Fruit fly (Drosophila melanogaster) whole organism, embryonic: ENCODE results near the gene Lamtor1.

ENCODE experiments used
- Blimp-1 ChIP-seq: fragments of 200-800 bp; sonication (Bioruptor generic); optimal IDR thresholded peaks from 3 replicates; lab custom pipeline; 2018; ENCODE audit warnings: missing biosample characterization, missing genetic modification characterization, mild to moderate bottlenecking, moderate library complexity, missing genetic modification reagents
- CG12104 ChIP-seq: fragments of 200-800 bp; sonication (Bioruptor generic); optimal IDR thresholded peaks from 3 replicates; lab custom pipeline; 2016; ENCODE audit warnings: missing biosample characterization, missing genetic modification characterization
- CG12391 ChIP-seq: fragments of 200-800 bp; sonication (Bioruptor generic); optimal IDR thresholded peaks from 3 replicates; lab custom pipeline; 2018; ENCODE audit warnings: missing biosample characterization, mild to moderate bottlenecking, missing genetic modification characterization, moderate library complexity
- CG12659 ChIP-seq: fragments of 200-800 bp; sonication (Bioruptor generic); optimal IDR thresholded peaks from 3 replicates; lab custom pipeline; 2017; ENCODE audit warnings: mild to moderate bottlenecking, missing biosample characterization, missing genetic modification reagents, missing genetic modification characterization
- CG1603 ChIP-seq: fragments of 200-800 bp; sonication (Bioruptor generic); optimal IDR thresholded peaks from 2 replicates; lab custom pipeline; 2019; ENCODE audit warnings: missing biosample characterization, mild to moderate bottlenecking, missing genetic modification characterization, moderate library complexity
- CG16779 ChIP-seq: fragments of 200-800 bp; sonication (Bioruptor generic); IDR thresholded peaks from 2 replicates; pipeline ENCODE4 v1.3.6; 2022; ENCODE audit warnings: missing biosample characterization, missing genetic modification characterization
- CG17912 ChIP-seq: fragments of 200-800 bp; sonication (Bioruptor generic); optimal IDR thresholded peaks from 2 replicates; lab custom pipeline; 2018; ENCODE audit warnings: missing biosample characterization, mild to moderate bottlenecking, missing genetic modification characterization
- CG2116 ChIP-seq: fragments of 200-800 bp; sonication (Bioruptor generic); optimal IDR thresholded peaks from 3 replicates; lab custom pipeline; 2018; ENCODE audit warnings: missing biosample characterization, mild to moderate bottlenecking, missing genetic modification characterization
- CG2678 ChIP-seq: fragments of 200-800 bp; sonication (Bioruptor generic); optimal IDR thresholded peaks from 3 replicates; lab custom pipeline; 2019; ENCODE audit warnings: missing biosample characterization, mild to moderate bottlenecking, missing genetic modification characterization, moderate library complexity
- CG32767 ChIP-seq: fragments of 200-800 bp; sonication (Bioruptor generic); IDR thresholded peaks from 2 replicates; pipeline ENCODE4 v1.3.6; 2022; ENCODE audit warnings: missing biosample characterization, missing genetic modification characterization
- CG4617 ChIP-seq: fragments of 200-800 bp; sonication (Bioruptor generic); optimal IDR thresholded peaks from 3 replicates; lab custom pipeline; 2016; ENCODE audit warnings: missing biosample characterization, missing genetic modification characterization, borderline replicate concordance
- CG6689 ChIP-seq: fragments of 200-800 bp; sonication (Bioruptor generic); IDR thresholded peaks from 2 replicates; pipeline ENCODE4 v1.3.6; 2022; ENCODE audit warnings: missing biosample characterization, missing genetic modification characterization
- CG7963 ChIP-seq: fragments of 200-800 bp; sonication (Bioruptor generic); IDR thresholded peaks from 3 replicates; pipeline ENCODE4 v1.3.6; 2022; ENCODE audit warnings: missing biosample characterization, missing genetic modification characterization; ENCODE audit not compliant: partially characterized antibody
- CTCF ChIP-seq: fragments of 200-800 bp; sonication (Bioruptor generic); optimal IDR thresholded peaks from 2 replicates; lab custom pipeline; 2017; ENCODE audit warnings: missing biosample characterization, mild to moderate bottlenecking, missing genetic modification characterization, moderate library complexity
- D19A ChIP-seq: fragments of 200-800 bp; optimal IDR thresholded peaks from 3 replicates; lab custom pipeline; 2019; ENCODE audit warnings: missing biosample characterization, mild to moderate bottlenecking, missing genetic modification characterization, moderate library complexity
- Dll ChIP-seq: fragments of 200-800 bp; sonication (Bioruptor generic); IDR thresholded peaks from 4 replicates; pipeline ENCODE4 v1.3.6; 2022; ENCODE audit warnings: missing biosample characterization, missing genetic modification characterization; ENCODE audit not compliant: partially characterized antibody
- Doc3 ChIP-seq: fragments of 200-800 bp; sonication (Bioruptor generic); IDR thresholded peaks from 3 replicates; pipeline ENCODE4 v1.3.6; 2022; ENCODE audit warnings: missing biosample characterization, missing genetic modification characterization; ENCODE audit not compliant: partially characterized antibody
- Dp ChIP-seq: fragments of 200-800 bp; sonication (Bioruptor generic); optimal IDR thresholded peaks from 2 replicates; lab custom pipeline; 2018; ENCODE audit warnings: missing biosample characterization, mild to moderate bottlenecking, missing genetic modification characterization, moderate library complexity
- E2f2 ChIP-seq: fragments of 200-800 bp; sonication (Bioruptor generic); IDR thresholded peaks from 2 replicates; pipeline ENCODE4 v1.3.6; 2022; ENCODE audit warnings: missing biosample characterization, missing genetic modification characterization
- Elba2 ChIP-seq: fragments of 200-800 bp; sonication (Bioruptor generic); optimal IDR thresholded peaks from 3 replicates; lab custom pipeline; 2016; ENCODE audit warnings: missing biosample characterization, missing genetic modification characterization
- Ets97D ChIP-seq: fragments of 200-800 bp; sonication (Bioruptor generic); optimal IDR thresholded peaks from 3 replicates; lab custom pipeline; 2016; ENCODE audit warnings: missing biosample characterization, missing genetic modification characterization
- HLH4C ChIP-seq: fragments of 200-800 bp; sonication (Bioruptor generic); IDR thresholded peaks from 3 replicates; pipeline ENCODE4 v1.3.6; 2022; ENCODE audit warnings: missing biosample characterization, missing genetic modification characterization; ENCODE audit not compliant: partially characterized antibody
- MTF-1 ChIP-seq: fragments of 200-800 bp; sonication (Bioruptor generic); optimal IDR thresholded peaks from 2 replicates; lab custom pipeline; 2018; ENCODE audit warnings: missing biosample characterization, mild to moderate bottlenecking, missing genetic modification characterization, borderline replicate concordance
- YL-1 ChIP-seq: fragments of 200-800 bp; sonication (Bioruptor generic); optimal IDR thresholded peaks from 3 replicates; lab custom pipeline; 2017; ENCODE audit warnings: missing biosample characterization, mild to moderate bottlenecking, missing genetic modification characterization
- amos ChIP-seq: fragments of 200-800 bp; sonication (Bioruptor generic); IDR thresholded peaks from 2 replicates; pipeline ENCODE4 v1.3.6; 2022; ENCODE audit warnings: missing biosample characterization, missing genetic modification characterization; ENCODE audit not compliant: partially characterized antibody
- bigmax ChIP-seq: fragments of 200-800 bp; sonication (Bioruptor generic); optimal IDR thresholded peaks from 2 replicates; lab custom pipeline; 2018; ENCODE audit warnings: missing biosample characterization, mild to moderate bottlenecking, missing genetic modification characterization
- cad ChIP-seq: fragments of >200 bp; optimal IDR thresholded peaks from 2 replicates; lab custom pipeline; 2017; ENCODE audit warnings: missing biosample characterization, missing genetic modification characterization
- ci ChIP-seq: fragments of 200-800 bp; sonication (Bioruptor generic); IDR thresholded peaks from 3 replicates; pipeline ENCODE4 v1.3.6; 2022; ENCODE audit warnings: missing biosample characterization, missing genetic modification characterization
- eyg ChIP-seq: fragments of 200-800 bp; sonication (Bioruptor generic); optimal IDR thresholded peaks from 3 replicates; lab custom pipeline; 2016; ENCODE audit warnings: missing biosample characterization, missing genetic modification characterization
- gcm ChIP-seq: fragments of 200-800 bp; sonication (Bioruptor generic); optimal IDR thresholded peaks from 2 replicates; lab custom pipeline; 2019; ENCODE audit warnings: missing biosample characterization, mild to moderate bottlenecking, missing genetic modification characterization, moderate library complexity
- gem ChIP-seq: fragments of 200-800 bp; sonication (Bioruptor generic); optimal IDR thresholded peaks from 2 replicates; lab custom pipeline; 2019; ENCODE audit warnings: missing biosample characterization, mild to moderate bottlenecking, missing genetic modification characterization, moderate library complexity
- gfzf ChIP-seq: fragments of 200-800 bp; sonication (Bioruptor generic); optimal IDR thresholded peaks from 2 replicates; lab custom pipeline; 2016; ENCODE audit warnings: missing biosample characterization, mild to moderate bottlenecking, missing genetic modification characterization, moderate library complexity
- hb ChIP-seq: fragments of 200-800 bp; sonication (Bioruptor generic); IDR thresholded peaks from 3 replicates; pipeline ENCODE4 v1.3.6; 2022; ENCODE audit warnings: missing biosample characterization, missing genetic modification characterization; ENCODE audit not compliant: partially characterized antibody
- hbn ChIP-seq: fragments of 200-800 bp; sonication (Bioruptor generic); IDR thresholded peaks from 2 replicates; pipeline ENCODE4 v1.3.6; 2022; ENCODE audit warnings: missing biosample characterization, missing genetic modification characterization; ENCODE audit not compliant: partially characterized antibody
- mirr ChIP-seq: fragments of 200-800 bp; sonication (Bioruptor generic); optimal IDR thresholded peaks from 3 replicates; lab custom pipeline; 2018; ENCODE audit warnings: missing biosample characterization, mild to moderate bottlenecking, missing genetic modification characterization
- mld ChIP-seq: fragments of 200-800 bp; sonication (Bioruptor generic); IDR thresholded peaks from 3 replicates; pipeline ENCODE4 v1.3.6; 2022; ENCODE audit warnings: missing biosample characterization, missing genetic modification characterization; ENCODE audit not compliant: partially characterized antibody
- nerfin-1 ChIP-seq: fragments of 200-800 bp; sonication (Bioruptor generic); optimal IDR thresholded peaks from 3 replicates; lab custom pipeline; 2019; ENCODE audit warnings: missing biosample characterization, mild to moderate bottlenecking, missing genetic modification characterization, moderate library complexity
- nerfin-2 ChIP-seq: fragments of 200-800 bp; sonication (Bioruptor generic); IDR thresholded peaks from 2 replicates; pipeline ENCODE4 v1.3.6; 2022; ENCODE audit warnings: missing biosample characterization, missing genetic modification characterization; ENCODE audit not compliant: partially characterized antibody
- pzg ChIP-seq: fragments of 200-800 bp; sonication (Bioruptor generic); optimal IDR thresholded peaks from 3 replicates; lab custom pipeline; 2018; ENCODE audit warnings: missing biosample characterization, mild to moderate bottlenecking, missing genetic modification characterization, moderate library complexity
- sens ChIP-seq: fragments of 200-800 bp; sonication (Bioruptor generic); peaks from one replicate; lab custom pipeline; 2016; ENCODE audit warnings: missing biosample characterization, missing genetic modification characterization
- sima ChIP-seq: fragments of 200-800 bp; sonication (Bioruptor generic); optimal IDR thresholded peaks from 2 replicates; lab custom pipeline; 2016; ENCODE audit warnings: missing biosample characterization, missing genetic modification characterization
- sqz ChIP-seq: fragments of 200-800 bp; sonication (Bioruptor generic); optimal IDR thresholded peaks from 3 replicates; lab custom pipeline; 2018; ENCODE audit warnings: missing biosample characterization, mild to moderate bottlenecking, missing genetic modification characterization
- stwl ChIP-seq: fragments of 200-800 bp; sonication (Bioruptor generic); optimal IDR thresholded peaks from 3 replicates; lab custom pipeline; 2018; ENCODE audit warnings: missing biosample characterization, mild to moderate bottlenecking, missing genetic modification characterization, moderate library complexity
- tap ChIP-seq: fragments of 200-800 bp; optimal IDR thresholded peaks from 3 replicates; lab custom pipeline; 2019; ENCODE audit warnings: missing biosample characterization, mild to moderate bottlenecking, missing genetic modification characterization, moderate library complexity
- tll ChIP-seq, 2 experiments: fragments of 200-800 bp in 1 of 2; fragments of >200 bp in 1 of 2; sonication (Bioruptor generic) in 1 of 2; optimal IDR thresholded peaks; 2 replicates each; lab custom pipeline; 2017 to 2019; ENCODE audit warnings: missing biosample characterization in 2 of 2, missing genetic modification characterization in 2 of 2, mild to moderate bottlenecking in 1 of 2, moderate library complexity in 1 of 2
- unc-4 ChIP-seq: fragments of 200-800 bp; sonication (Bioruptor generic); IDR thresholded peaks from 2 replicates; pipeline ENCODE4 v1.3.6; 2022; ENCODE audit warnings: missing biosample characterization, missing genetic modification characterization; ENCODE audit not compliant: partially characterized antibody
- wek ChIP-seq: fragments of 200-800 bp; sonication (Bioruptor generic); optimal IDR thresholded peaks from 3 replicates; lab custom pipeline; 2018; ENCODE audit warnings: missing biosample characterization, mild to moderate bottlenecking, missing genetic modification characterization, moderate library complexity
- zen ChIP-seq: fragments of 200-800 bp; sonication (Bioruptor generic); optimal IDR thresholded peaks from 3 replicates; lab custom pipeline; 2018; ENCODE audit warnings: missing biosample characterization, mild to moderate bottlenecking, missing genetic modification characterization, moderate library complexity
- zfh2 ChIP-seq: fragments of 200-800 bp; sonication (Bioruptor generic); optimal IDR thresholded peaks from 2 replicates; lab custom pipeline; 2016; ENCODE audit warnings: missing biosample characterization, missing genetic modification characterization

Gene Lamtor1

dm6 chr3L:19991714-19992231 is 37.0 kb downstream of the Lamtor1 start, which contains the start of the genes CG7646 and Nca (continued):
- TF ChIP-seq CG17912 (GFP tag; lab: Kevin White, UChicago) (peak; percentile 76), YL-1 (peak; percentile 65), sens (GFP tag; lab: Kevin White, UChicago) (peak; percentile 86), CG2678 (tag; lab: Kevin White, UChicago) (no peak), sqz (no peak), pzg (GFP tag; lab: Kevin White, UChicago) (peak; percentile 67), gem (tag; lab: Kevin White, UChicago) (peak; percentile 27), mirr (GFP tag; lab: Kevin White, UChicago) (peak; percentile 50), E2f2 (GFP tag; lab: Robert Waterston, UW) (peak; percentile 73), CG32767 (peak; percentile 78), CG4617 (peak; percentile 65), CG2116 (GFP tag; lab: Kevin White, UChicago) (peak; percentile 87), ci (GFP tag; lab: Robert Waterston, UW) (no peak), gcm (no peak), Dp (GFP tag; lab: Kevin White, UChicago) (peak; percentile 60), stwl (peak; percentile 76), tll (GFP tag; optimal IDR thresholded peaks at IDR 0.05; lab: Kevin White, UChicago) (peak in 1 of 2 experiments; percentile 52), CG12104 (peak; percentile 21), nerfin-2 (peak; percentile 69; the same call in 1 of the 2 replicates), nerfin-1 (peak; percentile 50), Doc3 (GFP tag; lab: Robert Waterston, UW) (peak; percentile 86), CTCF (GFP tag; lab: Kevin White, UChicago) (peak; percentile 28), Ets97D (peak; percentile 31), mld (GFP tag; lab: Robert Waterston, UW) (peak; percentile 89), hbn (GFP tag; lab: Robert Waterston, UW) (peak; percentile 85), Dll (GFP tag; lab: Robert Waterston, UW) (peak; percentile 92), CG6689 (GFP tag; lab: Robert Waterston, UW) (no peak), wek (GFP tag; lab: Kevin White, UChicago) (peak; percentile 75), amos (GFP tag; lab: Robert Waterston, UW) (peak; percentile 96), unc-4 (GFP tag; lab: Robert Waterston, UW) (peak; percentile 85), Blimp-1 (no peak), zen (peak; percentile 55), tap (tag; lab: Kevin White, UChicago) (no peak), HLH4C (GFP tag; lab: Robert Waterston, UW) (peak; percentile 89), sima (no peak), CG12391 (tag; lab: Kevin White, UChicago) (peak; percentile 49), CG12659 (GFP tag; lab: Kevin White, UChicago) (peak; percentile 50), bigmax (GFP tag; lab: Kevin White, UChicago) (no peak), CG1603 (tag; lab: Kevin White, UChicago) (peak; percentile 74), CG16779 (GFP tag; lab: Robert Waterston, UW) (no peak), MTF-1 (GFP tag; lab: Kevin White, UChicago) (peak; percentile 2), D19A (tag; lab: Kevin White, UChicago) (peak; percentile 13), CG7963 (GFP tag; lab: Robert Waterston, UW) (peak; percentile 91), cad (peak; percentile 14), eyg (GFP tag; lab: Kevin White, UChicago) (no peak), zfh2 (GFP tag; lab: Kevin White, UChicago) (peak; percentile 38), gfzf (peak; percentile 27), hb (GFP tag; lab: Robert Waterston, UW) (peak; percentile 90), Elba2 (GFP tag; lab: Kevin White, UChicago) (peak; percentile 77)
